Worm (Caenorhabditis elegans) whole organism, L1 larva: ENCODE data around the gene F26F2.4.

Source experiments
- C16A3.4 ChIP-seq: fragments of 150-350 bp; optimal IDR thresholded peaks from 2 replicates; lab custom pipeline; 2014; ENCODE audit warnings: missing biosample characterization, missing genetic modification characterization
- C34B4.2 ChIP-seq: sonication (generic microtip); optimal IDR thresholded peaks from 2 replicates; lab custom pipeline; 2017; ENCODE audit warnings: mild to moderate bottlenecking, missing genetic modification characterization, missing compliant biosample characterization
- Y116A8C.19 ChIP-seq: sonication (generic microtip); optimal IDR thresholded peaks from 2 replicates; lab custom pipeline; 2016; ENCODE audit warnings: missing compliant biosample characterization, missing genetic modification characterization, borderline replicate concordance
- aha-1 ChIP-seq: fragments of 150-350 bp; optimal IDR thresholded peaks from 2 replicates; lab custom pipeline; 2014; ENCODE audit warnings: missing biosample characterization, missing genetic modification characterization
- alr-1 ChIP-seq: fragments of 200-800 bp; sonication (Bioruptor generic); optimal IDR thresholded peaks from 2 replicates; lab custom pipeline; 2018; ENCODE audit warnings: borderline replicate concordance, mild to moderate bottlenecking, missing genetic modification characterization, missing compliant biosample characterization
- aly-2 ChIP-seq: fragments of 150-350 bp; optimal IDR thresholded peaks from 2 replicates; lab custom pipeline; 2014; ENCODE audit warnings: missing biosample characterization, missing genetic modification characterization
- ceh-82 ChIP-seq, 3 experiments: fragments of 150-350 bp in 1 of 3; sonication (generic microtip) in 2 of 3; optimal IDR thresholded peaks; 2 replicates each; lab custom pipeline; 2014 to 2017; ENCODE audit warnings: missing biosample characterization in 3 of 3, missing genetic modification characterization in 3 of 3
- ceh-88 ChIP-seq: fragments of 200-800 bp; sonication (Bioruptor generic); IDR thresholded peaks from 2 replicates; pipeline ENCODE4 v1.3.6; 2022; ENCODE audit warnings: missing genetic modification characterization, missing compliant biosample characterization
- dsc-1 ChIP-seq: sonication (generic microtip); optimal IDR thresholded peaks from 2 replicates; lab custom pipeline; 2016; ENCODE audit warnings: mild to moderate bottlenecking, missing genetic modification characterization, missing compliant biosample characterization
- efl-1 ChIP-seq, 4 experiments: fragments of 150-350 bp; optimal IDR thresholded peaks in 3 of 4; peaks in 1 of 4; 1 replicate in 1 of 4; 2 replicates in 3 of 4; lab custom pipeline; 2014; ENCODE audit warnings: missing biosample characterization in 2 of 4, missing genetic modification characterization in 2 of 4, missing genetic modification reagents in 2 of 4
- efl-3 ChIP-seq: fragments of 200-800 bp; sonication (Bioruptor generic); optimal IDR thresholded peaks from 2 replicates; lab custom pipeline; 2018; ENCODE audit warnings: mild to moderate bottlenecking, missing genetic modification characterization, missing compliant biosample characterization
- elt-2 ChIP-seq: sonication (generic microtip); optimal IDR thresholded peaks from 2 replicates; lab custom pipeline; 2016; ENCODE audit warnings: missing genetic modification characterization, mild to moderate bottlenecking, inconsistent platforms, missing compliant biosample characterization, missing genetic modification reagents
- elt-3 ChIP-seq, 6 experiments: fragments of 150-350 bp in 1 of 6; sonication (generic microtip); optimal IDR thresholded peaks; 2 replicates each; lab custom pipeline; 2017 to 2018; ENCODE audit warnings: missing biosample characterization in 6 of 6, missing genetic modification characterization in 6 of 6, inconsistent platforms in 1 of 6
- ets-5 ChIP-seq: fragments of 200-800 bp; sonication (Bioruptor generic); IDR thresholded peaks from 2 replicates; pipeline ENCODE4 v1.3.6; 2022; ENCODE audit warnings: missing genetic modification characterization, missing compliant biosample characterization
- fkh-10 ChIP-seq: sonication (generic microtip); optimal IDR thresholded peaks from 2 replicates; lab custom pipeline; 2017; ENCODE audit warnings: missing biosample characterization, missing genetic modification reagents, missing genetic modification characterization
- fkh-4 ChIP-seq: sonication (generic microtip); optimal IDR thresholded peaks from 2 replicates; lab custom pipeline; 2016; ENCODE audit warnings: missing compliant biosample characterization, missing genetic modification characterization, borderline replicate concordance
- hlh-17 ChIP-seq: fragments of 200-800 bp; sonication (Bioruptor generic); optimal IDR thresholded peaks from 2 replicates; lab custom pipeline; 2018; ENCODE audit warnings: missing genetic modification characterization, mild to moderate bottlenecking, missing compliant biosample characterization, moderate library complexity, borderline replicate concordance
- hlh-4 ChIP-seq: sonication (generic microtip); optimal IDR thresholded peaks from 2 replicates; lab custom pipeline; 2016; ENCODE audit warnings: mild to moderate bottlenecking, missing genetic modification characterization, missing compliant biosample characterization
- isw-1 ChIP-seq: fragments of 200-800 bp; sonication (Bioruptor generic); IDR thresholded peaks from 2 replicates; pipeline ENCODE4 v1.3.6; 2022; ENCODE audit warnings: missing genetic modification characterization, missing compliant biosample characterization
- jun-1 ChIP-seq: fragments of 150-350 bp; optimal IDR thresholded peaks from 2 replicates; lab custom pipeline; 2014; ENCODE audit warnings: missing biosample characterization, missing genetic modification reagents, missing genetic modification characterization
- lin-13 ChIP-seq: fragments of 150-350 bp; optimal IDR thresholded peaks from 2 replicates; lab custom pipeline; 2014; ENCODE audit warnings: missing biosample characterization, missing genetic modification reagents, missing genetic modification characterization
- lin-14 ChIP-seq: fragments of 200-800 bp; sonication (Bioruptor generic); optimal IDR thresholded peaks from 2 replicates; lab custom pipeline; 2018; ENCODE audit warnings: mild to moderate bottlenecking, missing genetic modification characterization, moderate library complexity, missing compliant biosample characterization
- lin-15B ChIP-seq: fragments of 150-350 bp; sonication (generic microtip); optimal IDR thresholded peaks from 3 replicates; lab custom pipeline; 2014; ENCODE audit warnings: missing biosample characterization, missing genetic modification characterization
- mab-9 ChIP-seq: fragments of 200-800 bp; sonication (Bioruptor generic); IDR thresholded peaks from 2 replicates; pipeline ENCODE4 v1.3.6; 2022; ENCODE audit warnings: missing genetic modification reagents, missing genetic modification characterization, missing compliant biosample characterization
- mef-2 ChIP-seq: fragments of 150-350 bp; optimal IDR thresholded peaks from 2 replicates; lab custom pipeline; 2014; ENCODE audit warnings: missing biosample characterization, missing genetic modification characterization
- mep-1 ChIP-seq: fragments of 150-350 bp; optimal IDR thresholded peaks from 2 replicates; lab custom pipeline; 2014; ENCODE audit warnings: missing biosample characterization, missing genetic modification characterization
- nhr-11 ChIP-seq: fragments of 150-350 bp; optimal IDR thresholded peaks from 2 replicates; lab custom pipeline; 2014; ENCODE audit warnings: missing biosample characterization, missing genetic modification characterization
- nhr-12 ChIP-seq: sonication (generic microtip); optimal IDR thresholded peaks from 2 replicates; lab custom pipeline; 2017; ENCODE audit warnings: missing biosample characterization, missing genetic modification characterization
- nhr-20 ChIP-seq: sonication (generic microtip); optimal IDR thresholded peaks from 2 replicates; lab custom pipeline; 2016; ENCODE audit warnings: mild to moderate bottlenecking, missing genetic modification characterization, missing compliant biosample characterization
- nhr-28 ChIP-seq: fragments of 150-350 bp; optimal IDR thresholded peaks from 2 replicates; lab custom pipeline; 2014; ENCODE audit warnings: missing biosample characterization, missing genetic modification characterization
- nhr-47 ChIP-seq: sonication (generic microtip); optimal IDR thresholded peaks from 2 replicates; lab custom pipeline; 2016; ENCODE audit warnings: mild to moderate bottlenecking, missing genetic modification characterization, moderate library complexity, missing compliant biosample characterization
- nhr-77 ChIP-seq: fragments of 150-350 bp; optimal IDR thresholded peaks from 2 replicates; lab custom pipeline; 2014; ENCODE audit warnings: missing biosample characterization, missing genetic modification characterization
- pag-3 ChIP-seq: sonication (generic microtip); optimal IDR thresholded peaks from 2 replicates; lab custom pipeline; 2017; ENCODE audit warnings: missing genetic modification characterization, mild to moderate bottlenecking, missing compliant biosample characterization, antibody characterized with exemption, borderline replicate concordance; ENCODE audit not compliant: insufficient read depth
- skn-1 ChIP-seq: fragments of 150-350 bp; optimal IDR thresholded peaks from 2 replicates; lab custom pipeline; 2014; ENCODE audit warnings: missing biosample characterization, missing genetic modification characterization
- snpc-4 ChIP-seq: fragments of 150-350 bp; optimal IDR thresholded peaks from 2 replicates; lab custom pipeline; 2014; ENCODE audit warnings: missing biosample characterization, missing genetic modification characterization
- sox-4 ChIP-seq: sonication (generic microtip); optimal IDR thresholded peaks from 2 replicates; lab custom pipeline; 2016; ENCODE audit warnings: missing genetic modification characterization, missing compliant biosample characterization
- sptf-1 ChIP-seq: fragments of 150-350 bp; optimal IDR thresholded peaks from 2 replicates; lab custom pipeline; 2014; ENCODE audit warnings: missing biosample characterization, missing genetic modification characterization
- tbx-2 ChIP-seq: sonication (generic microtip); optimal IDR thresholded peaks from 2 replicates; lab custom pipeline; 2016; ENCODE audit warnings: missing genetic modification characterization, missing compliant biosample characterization
- tlp-1 ChIP-seq: fragments of 150-350 bp; optimal IDR thresholded peaks from 2 replicates; lab custom pipeline; 2014; ENCODE audit warnings: missing biosample characterization, missing genetic modification characterization
- unc-130 ChIP-seq: fragments of 150-350 bp; optimal IDR thresholded peaks from 2 replicates; lab custom pipeline; 2017; ENCODE audit warnings: missing biosample characterization, missing genetic modification characterization, inconsistent platforms
- unc-62 ChIP-seq: fragments of 150-350 bp; optimal IDR thresholded peaks from 2 replicates; lab custom pipeline; 2014; ENCODE audit warnings: missing biosample characterization, missing genetic modification reagents, missing genetic modification characterization
- unc-86 ChIP-seq: sonication (generic microtip); optimal IDR thresholded peaks from 2 replicates; lab custom pipeline; 2016; ENCODE audit warnings: missing genetic modification characterization, missing compliant biosample characterization
- unc-98 ChIP-seq: fragments of 200-800 bp; sonication (Bioruptor generic); IDR thresholded peaks from 2 replicates; pipeline ENCODE4 v1.3.6; 2022; ENCODE audit warnings: missing genetic modification characterization, missing compliant biosample characterization
- zag-1 ChIP-seq: fragments of 150-350 bp; optimal IDR thresholded peaks from 2 replicates; lab custom pipeline; 2014; ENCODE audit warnings: missing biosample characterization, missing genetic modification characterization

Gene F26F2.4

DNA sequence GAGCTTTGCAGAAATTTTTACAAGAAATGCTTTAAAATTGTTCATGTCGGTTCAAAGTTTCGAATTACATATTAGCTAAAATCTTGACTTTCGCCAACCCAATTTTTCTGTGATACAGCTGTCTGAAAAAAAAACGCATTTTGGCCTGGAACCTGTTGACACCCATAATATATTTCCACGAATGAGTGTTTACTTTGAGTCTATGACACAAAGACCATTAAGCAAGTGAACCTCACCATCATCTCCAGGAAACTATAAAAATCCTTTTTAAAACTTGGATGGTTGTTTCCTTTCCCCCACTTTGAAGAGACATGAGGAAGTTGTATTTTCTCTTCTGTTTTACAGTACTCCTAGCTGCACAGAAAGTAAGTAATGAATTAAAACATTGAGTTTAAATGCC lies 5.2 kb downstream of the F26F2.4 start, which contains the start of gene clec-263:
TSS of gene clec-263 (plus strand) at position 301 of the 400 bp plus-strand sequence.
- no peak for TF ChIP-seq tbx-2 (tag; lab: Kevin White, UChicago)
- TF ChIP-seq nhr-20 (tag; lab: Kevin White, UChicago), result no peak
- no peak for TF ChIP-seq efl-1 (optimal IDR thresholded peaks at IDR 0.05; lab: Kevin White, UChicago)
- peak in 1 of 2 experiments; percentile 4 for TF ChIP-seq efl-1 (GFP tag; optimal IDR thresholded peaks at IDR 0.05 in 1 of 2; lab: Kevin White, UChicago)
- TF ChIP-seq lin-15B (tag; lab: Kevin White, UChicago), result no peak
- TF ChIP-seq snpc-4 (tag; lab: Kevin White, UChicago), result no peak

DNA sequence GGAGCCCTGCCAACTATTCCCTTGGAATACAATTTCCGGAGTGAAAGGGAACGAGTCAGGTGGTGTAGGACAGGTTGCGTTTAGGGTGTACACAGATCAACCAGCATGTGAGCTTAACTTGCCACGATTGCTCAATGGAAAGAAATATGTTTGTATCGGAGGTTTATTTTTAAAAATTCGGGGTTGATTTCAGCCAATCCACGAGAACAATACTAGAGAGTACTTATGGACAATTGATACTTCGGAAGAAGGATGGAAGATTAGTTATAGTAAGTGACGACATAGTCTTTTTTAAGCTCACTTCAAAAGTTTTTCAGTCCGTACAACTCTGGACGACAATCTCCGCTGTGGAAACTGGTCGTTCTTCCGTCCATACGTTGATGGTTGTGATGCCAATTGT lies 5.8 kb downstream of the F26F2.4 start:
- TF ChIP-seq tbx-2 (tag; lab: Kevin White, UChicago) (no peak), unc-62 (GFP tag; lab: Kevin White, UChicago) (no peak)

DNA sequence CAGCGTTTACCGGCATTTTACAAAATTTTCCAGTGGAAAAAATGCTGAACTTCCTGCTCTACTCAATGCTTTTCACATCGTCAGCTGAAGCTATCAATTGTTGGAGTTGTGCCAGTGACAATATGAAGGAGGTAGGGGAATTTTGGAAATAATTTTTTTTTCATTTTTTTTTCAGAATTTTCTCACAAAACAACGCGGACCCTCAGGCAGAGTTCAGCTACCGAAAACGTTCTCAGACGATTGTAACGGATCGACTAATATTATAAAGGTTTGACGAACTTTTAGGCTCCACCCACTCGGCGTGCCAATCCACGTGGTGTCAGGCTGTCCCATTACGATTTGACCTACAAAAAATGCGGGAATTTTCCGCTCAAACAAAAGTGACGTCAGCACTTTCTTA lies 10.4 kb downstream of the F26F2.4 start, which contains the start of gene F26F2.8:
TSS of gene F26F2.8 (plus strand) at position 13 of the 400 bp plus-strand sequence.
- no peak for TF ChIP-seq ets-5
- no peak for TF ChIP-seq efl-1 (optimal IDR thresholded peaks at IDR 0.05; lab: Kevin White, UChicago)
- peak in 1 of 2 experiments; percentile 66 for TF ChIP-seq efl-1 (GFP tag; optimal IDR thresholded peaks at IDR 0.05 in 1 of 2; lab: Kevin White, UChicago)
- TF ChIP-seq, all 84 proteins: peak for 1

DNA sequence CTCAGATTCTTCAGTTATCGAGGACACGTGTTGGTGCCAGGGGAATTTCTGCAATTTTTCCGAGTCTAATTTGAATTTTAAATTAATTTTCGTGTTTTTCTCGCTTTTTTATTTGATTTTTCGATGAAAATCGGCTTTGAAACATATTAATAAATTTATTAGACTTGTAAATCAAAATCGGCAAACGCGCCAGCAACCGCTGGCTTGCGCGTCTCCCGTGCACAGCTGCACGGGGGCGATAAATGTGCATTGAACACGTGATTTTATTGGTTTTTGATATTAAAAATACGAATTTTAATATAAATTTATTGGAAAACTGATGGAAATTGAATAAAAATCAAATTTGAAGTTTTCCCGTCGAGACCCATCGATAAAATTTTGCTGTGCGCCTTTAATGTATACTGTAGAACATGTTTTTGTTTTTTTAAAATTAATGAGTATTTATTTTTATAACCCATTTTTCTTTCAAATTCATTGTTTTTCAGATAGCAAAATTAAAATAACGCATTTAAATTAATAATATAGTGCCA lies 11.5 kb downstream of the F26F2.4 start, which contains the start of gene F26F2.7:
TSS of gene F26F2.7 (plus strand) at position 480 of the 530 bp plus-strand sequence.
- TF ChIP-seq mab-9 (GFP tag; lab: Robert Waterston, UW) (peak; percentile 45; the same call in 1 of the 2 replicates), lin-15B (tag; lab: Kevin White, UChicago) (no peak), Y116A8C.19 (tag; lab: Kevin White, UChicago) (no peak), alr-1 (tag; lab: Kevin White, UChicago) (no peak), hlh-17 (GFP tag; lab: Kevin White, UChicago) (no peak), fkh-10 (GFP tag; lab: Kevin White, UChicago) (peak; percentile 17), ceh-88 (GFP tag; lab: Robert Waterston, UW) (peak; percentile 70), nhr-20 (tag; lab: Kevin White, UChicago) (peak; percentile 88), tbx-2 (tag; lab: Kevin White, UChicago) (peak; percentile 89), unc-62 (GFP tag; lab: Kevin White, UChicago) (no peak), aly-2 (tag; lab: Kevin White, UChicago) (no peak), unc-98 (GFP tag; lab: Robert Waterston, UW) (no peak), jun-1 (tag; lab: Kevin White, UChicago) (peak; percentile 40), C16A3.4 (peak; percentile 82), sox-4 (tag; lab: Kevin White, UChicago) (peak; percentile 75), mef-2 (tag; lab: Kevin White, UChicago) (peak; percentile 23), unc-86 (tag; lab: Kevin White, UChicago) (peak; percentile 79), lin-13 (peak; percentile 80), mep-1 (tag; lab: Kevin White, UChicago) (peak; percentile 94), nhr-77 (tag; lab: Kevin White, UChicago) (no peak), zag-1 (no peak), lin-14 (GFP tag; lab: Kevin White, UChicago) (peak; percentile 92), efl-3 (GFP tag; lab: Kevin White, UChicago) (peak; percentile 46), nhr-11 (tag; lab: Kevin White, UChicago) (peak; percentile 69), nhr-12 (no peak), C34B4.2 (tag; lab: Kevin White, UChicago) (no peak), skn-1 (tag; lab: Kevin White, UChicago) (peak; percentile 57), nhr-28 (tag; lab: Kevin White, UChicago) (no peak), pag-3 (no peak), hlh-4 (tag; lab: Kevin White, UChicago) (peak; percentile 3), aha-1 (tag; lab: Kevin White, UChicago) (peak; percentile 29), nhr-47 (tag; lab: Kevin White, UChicago) (peak; percentile 93), elt-2 (peak; percentile 81), tlp-1 (no peak), dsc-1 (tag; lab: Kevin White, UChicago) (peak; percentile 93), sptf-1 (no peak), unc-130 (peak; percentile 86), ceh-82 (tag; optimal IDR thresholded peaks at IDR 0.05; lab: Kevin White, UChicago) (peak; percentile 61 to 80 (median 70)), isw-1 (peak; percentile 65), fkh-4 (tag; lab: Kevin White, UChicago) (peak; percentile 69), elt-3 (tag; optimal IDR thresholded peaks at IDR 0.05; lab: Kevin White, UChicago) (peak in 2 of 6 experiments; percentile 33 to 66)
